Worm (Caenorhabditis elegans): Measurements from ENCODE around the gene ceh-81.

The ceh-81 gene

DNA sequence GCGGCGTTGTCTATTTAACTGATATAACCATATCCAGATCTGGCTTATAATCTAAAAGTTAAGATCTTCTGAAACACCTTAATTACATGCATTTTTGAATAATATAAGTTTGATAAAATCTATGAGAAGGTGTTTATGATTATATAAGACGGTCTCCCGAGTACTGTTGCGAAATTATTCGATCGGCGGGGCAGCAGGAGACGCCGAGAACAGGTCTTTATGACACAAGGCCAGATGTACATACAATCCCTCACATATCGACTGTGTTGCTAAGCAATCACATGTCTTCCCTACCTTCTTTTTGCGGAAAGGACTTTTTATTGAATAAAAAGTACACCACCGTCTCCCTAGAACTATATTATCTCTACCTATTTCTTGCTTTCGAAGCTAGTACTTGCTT, 26.4 kb downstream of the ceh-81 start, which contains the start of gene fbxb-53:
fbxb-53 (plus strand) TSS at position 301 of the 400 bp plus-strand sequence.
- TF ChIP-seq ceh-88 (GFP tag; IDR thresholded peaks at IDR 0.05): no peak
- no peak for TF ChIP-seq ces-1 (GFP tag; optimal IDR thresholded peaks at IDR 0.05)
- TF ChIP-seq sup-37 (GFP tag; optimal IDR thresholded peaks at IDR 0.05): no peak
- no peak for TF ChIP-seq Y116A8C.19 (tag; optimal IDR thresholded peaks at IDR 0.05; ENCODE audit: borderline replicate concordance)
- no peak for TF ChIP-seq blmp-1 (tag; optimal IDR thresholded peaks at IDR 0.05)
- no peak for TF ChIP-seq jun-1 (tag; optimal IDR thresholded peaks at IDR 0.05)
- no peak for TF ChIP-seq sptf-1 (tag; optimal IDR thresholded peaks at IDR 0.05)
- no peak for TF ChIP-seq lin-15B (tag; optimal IDR thresholded peaks at IDR 0.05)
- TF ChIP-seq C34B4.2 (tag; optimal IDR thresholded peaks at IDR 0.05): no peak
- TF ChIP-seq nhr-77 (tag; optimal IDR thresholded peaks at IDR 0.05): no peak
- TF ChIP-seq mdl-1 (tag; optimal IDR thresholded peaks at IDR 0.05): no peak
- TF ChIP-seq hlh-17 (GFP tag; optimal IDR thresholded peaks at IDR 0.05; ENCODE audit: borderline replicate concordance): no peak
- no peak for TF ChIP-seq zag-1 (tag; optimal IDR thresholded peaks at IDR 0.05)
- no peak for TF ChIP-seq nhr-11 (tag; optimal IDR thresholded peaks at IDR 0.05)
- TF ChIP-seq nhr-20 (tag; optimal IDR thresholded peaks at IDR 0.05): no peak
- TF ChIP-seq ceh-82 (tag; optimal IDR thresholded peaks at IDR 0.05): no peak

DNA sequence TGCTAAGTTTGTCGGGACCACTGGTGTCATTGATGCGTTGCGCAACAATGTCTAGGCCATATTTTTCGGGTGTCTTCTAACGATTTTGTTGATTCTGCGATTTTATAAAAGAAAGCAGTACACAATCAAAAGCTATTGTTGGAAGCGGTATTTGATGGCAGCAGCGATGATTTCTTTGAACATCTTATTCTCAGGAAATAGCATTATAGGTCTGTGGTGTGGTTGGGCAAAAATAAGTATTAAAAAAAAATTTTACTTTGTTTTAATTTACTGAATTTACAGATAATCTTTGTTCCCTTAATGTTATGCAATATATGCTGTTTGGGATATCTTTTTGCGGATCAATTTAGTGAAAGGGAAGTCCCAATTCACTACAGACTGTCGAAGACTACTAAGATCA, 26.8 kb downstream of the ceh-81 start, which contains the start of gene F36H5.10:
F36H5.10 (plus strand) TSS at position 301 of the 400 bp plus-strand sequence.
- TF ChIP-seq ama-1 (optimal IDR thresholded peaks at IDR 0.05) (no peak), fkh-8 (tag; optimal IDR thresholded peaks at IDR 0.05) (no peak), fkh-10 (GFP tag; optimal IDR thresholded peaks at IDR 0.05) (no peak), dsc-1 (tag; optimal IDR thresholded peaks at IDR 0.05) (no peak), elt-2 (tag; optimal IDR thresholded peaks at IDR 0.05) (no peak), mef-2 (tag; optimal IDR thresholded peaks at IDR 0.05) (no peak), egl-13 (tag; optimal IDR thresholded peaks at IDR 0.05) (no peak), pqm-1 (tag; optimal IDR thresholded peaks at IDR 0.05) (no peak), vab-15 (tag; optimal IDR thresholded peaks at IDR 0.05) (no peak), nhr-20 (tag; optimal IDR thresholded peaks at IDR 0.05) (no peak), mep-1 (tag; optimal IDR thresholded peaks at IDR 0.05) (no peak), mab-9 (GFP tag; IDR thresholded peaks at IDR 0.05) (no peak), C34B4.2 (tag; optimal IDR thresholded peaks at IDR 0.05) (no peak), ztf-11 (tag; optimal IDR thresholded peaks at IDR 0.05) (no peak)

DNA sequence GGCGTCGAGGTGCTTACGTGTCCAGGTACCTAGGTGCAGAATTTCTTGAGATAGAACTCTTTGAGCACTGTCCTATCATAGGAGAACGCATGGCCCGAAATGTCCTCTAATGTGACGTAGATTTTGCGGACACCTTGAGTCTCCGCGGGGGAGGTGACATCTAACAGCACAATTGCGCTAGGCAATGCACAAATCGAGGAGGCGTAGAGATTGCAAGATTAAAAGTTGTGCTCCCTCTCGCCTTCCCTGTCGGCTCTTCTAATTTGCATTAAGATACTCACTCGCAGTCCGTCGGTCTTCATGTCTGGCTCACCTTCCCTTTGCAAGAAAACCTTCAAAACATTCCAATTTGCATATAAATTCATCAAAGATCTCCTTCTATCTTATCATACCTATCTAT, 29.4 kb downstream of the ceh-81 start, which contains the start of gene F36H5.18:
F36H5.18 (plus strand) TSS at position 301 of the 400 bp plus-strand sequence.
- TF ChIP-seq lin-13 (GFP tag; optimal IDR thresholded peaks at IDR 0.05): no peak
- no peak for TF ChIP-seq unc-62 (GFP tag; optimal IDR thresholded peaks at IDR 0.05)
- TF ChIP-seq fkh-10 (GFP tag; optimal IDR thresholded peaks at IDR 0.05): no peak
- TF ChIP-seq C04F5.9 (tag; optimal IDR thresholded peaks at IDR 0.05): no peak
- no peak for TF ChIP-seq lin-35 (GFP tag; optimal IDR thresholded peaks at IDR 0.05)
- TF ChIP-seq C34B4.2 (tag; optimal IDR thresholded peaks at IDR 0.05): no peak
- TF ChIP-seq efl-3 (GFP tag; optimal IDR thresholded peaks at IDR 0.05): no peak
- no peak for TF ChIP-seq lir-3 (tag; optimal IDR thresholded peaks at IDR 0.05; ENCODE audit: poor library complexity)
- TF ChIP-seq sox-4 (tag; optimal IDR thresholded peaks at IDR 0.05): no peak
- TF ChIP-seq fkh-4 (tag; optimal IDR thresholded peaks at IDR 0.05; ENCODE audit: borderline replicate concordance): no peak
- TF ChIP-seq efl-1 (optimal IDR thresholded peaks at IDR 0.05): no peak
- TF ChIP-seq efl-1 (GFP tag; optimal IDR thresholded peaks at IDR 0.05 in 1 of 2): no peak
- no peak for TF ChIP-seq dpl-1 (GFP tag; optimal IDR thresholded peaks at IDR 0.05)
- no peak for TF ChIP-seq elt-3 (tag; optimal IDR thresholded peaks at IDR 0.05)
- no peak for TF ChIP-seq nhr-237 (tag; optimal IDR thresholded peaks at IDR 0.05)
- TF ChIP-seq xbp-1 (tag; optimal IDR thresholded peaks at IDR 0.05): no peak
- no peak for TF ChIP-seq lin-14 (GFP tag; optimal IDR thresholded peaks at IDR 0.05)
- no peak for TF ChIP-seq hlh-4 (tag; optimal IDR thresholded peaks at IDR 0.05)
- TF ChIP-seq F16B12.6 (tag; optimal IDR thresholded peaks at IDR 0.05): no peak

Measured in whole organism, L1 larva.